Worm (Caenorhabditis elegans) whole organism, early embryonic: ENCODE measurements around the gene dhhc-5.

ENCODE experiments used
- B0310.2 ChIP-seq: sonication (generic microtip); optimal IDR thresholded peaks from 2 replicates; lab custom pipeline; 2016; ENCODE audit warnings: mild to moderate bottlenecking, missing genetic modification characterization, missing compliant biosample characterization
- F13C5.2 ChIP-seq: sonication (generic microtip); optimal IDR thresholded peaks from 2 replicates; lab custom pipeline; 2017; ENCODE audit warnings: mild to moderate bottlenecking, missing genetic modification characterization, inconsistent platforms, missing compliant biosample characterization
- aly-1 ChIP-seq: sonication (generic microtip); optimal IDR thresholded peaks from 2 replicates; lab custom pipeline; 2016; ENCODE audit warnings: missing genetic modification characterization, missing compliant biosample characterization
- ama-1 ChIP-seq: fragments of 150-350 bp; optimal IDR thresholded peaks from 2 replicates; lab custom pipeline; 2014
- ceh-36 ChIP-seq: sonication (generic microtip); optimal IDR thresholded peaks from 2 replicates; lab custom pipeline; 2016; ENCODE audit warnings: missing genetic modification characterization, inconsistent platforms, missing compliant biosample characterization
- ets-7 ChIP-seq: sonication (generic microtip); optimal IDR thresholded peaks from 2 replicates; lab custom pipeline; 2016; ENCODE audit warnings: missing genotype, missing genetic modification characterization, missing compliant biosample characterization
- flt-1 ChIP-seq: fragments of 200-800 bp; sonication (Bioruptor generic); IDR thresholded peaks from 2 replicates; pipeline ENCODE4 v1.3.6; 2022; ENCODE audit warnings: missing genetic modification characterization, missing compliant biosample characterization
- hmbx-1 ChIP-seq: sonication (generic microtip); optimal IDR thresholded peaks from 2 replicates; lab custom pipeline; 2016; ENCODE audit warnings: mild to moderate bottlenecking, missing genetic modification characterization, missing compliant biosample characterization
- hmg-4 ChIP-seq: fragments of 200-800 bp; sonication (Bioruptor generic); optimal IDR thresholded peaks from 2 replicates; lab custom pipeline; 2018; ENCODE audit warnings: mild to moderate bottlenecking, missing genetic modification characterization, missing compliant biosample characterization
- pes-1 ChIP-seq: fragments of 200-800 bp; sonication (Bioruptor generic); IDR thresholded peaks from 2 replicates; pipeline ENCODE4 v1.3.6; 2022; ENCODE audit warnings: missing genetic modification reagents, missing genetic modification characterization, missing compliant biosample characterization
- scrt-1 ChIP-seq: fragments of 200-800 bp; sonication (Bioruptor generic); IDR thresholded peaks from 2 replicates; pipeline ENCODE4 v1.3.6; 2022; ENCODE audit warnings: missing genetic modification characterization, missing compliant biosample characterization
- tbx-11 ChIP-seq: fragments of 200-800 bp; sonication (Bioruptor generic); IDR thresholded peaks from 2 replicates; pipeline ENCODE4 v1.3.6; 2022; ENCODE audit warnings: missing genetic modification characterization, missing compliant biosample characterization
- tbx-37 ChIP-seq: fragments of 200-800 bp; sonication (Bioruptor generic); conservative IDR thresholded peaks from 2 replicates; pipeline ENCODE4 v1.3.6; 2022; ENCODE audit warnings: missing genetic modification reagents, missing genetic modification characterization, missing compliant biosample characterization

DNA sequence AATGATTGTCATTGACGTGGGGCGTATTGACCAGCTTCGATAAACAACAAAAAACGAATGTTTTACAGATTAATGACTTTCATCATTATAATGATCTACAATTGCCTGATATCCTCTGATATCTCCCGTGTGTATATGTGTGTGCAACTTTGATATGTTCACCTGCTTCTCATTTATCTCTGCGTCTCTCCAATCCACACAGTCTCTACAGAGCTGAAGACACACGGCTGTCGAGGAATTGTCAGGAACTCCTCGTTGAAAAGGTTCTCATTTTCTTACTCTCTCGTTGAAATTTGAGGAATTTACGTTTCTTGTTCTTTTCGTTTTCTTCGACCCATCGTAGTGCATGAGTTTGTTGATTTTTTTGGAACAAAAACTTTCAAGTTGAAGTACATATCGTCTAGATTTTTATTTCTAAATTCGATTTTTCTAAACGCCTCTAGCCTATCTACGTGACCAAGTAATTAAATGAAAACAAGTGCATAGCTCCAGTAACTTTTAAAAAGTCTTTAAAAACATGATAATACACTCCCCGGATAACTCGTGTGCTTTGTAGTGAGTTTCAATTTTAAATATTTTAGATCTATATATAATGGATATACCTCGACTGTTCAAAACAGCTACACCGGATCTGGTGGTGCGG is 28.4 kb downstream of the dhhc-5 start, which contains the start of gene ten-1:
- TF ChIP-seq tbx-37 (GFP tag; lab: Robert Waterston, UW) (no peak), hmg-4 (GFP tag; lab: Kevin White, UChicago) (no peak), ets-7 (tag; lab: Kevin White, UChicago) (no peak), tbx-11 (GFP tag; lab: Robert Waterston, UW) (no peak), scrt-1 (no peak), pes-1 (GFP tag; lab: Robert Waterston, UW) (no peak), F13C5.2 (no peak), ama-1 (no peak), hmbx-1 (tag; lab: Kevin White, UChicago) (no peak), B0310.2 (tag; lab: Kevin White, UChicago) (no peak), ceh-36 (no peak), aly-1 (tag; lab: Kevin White, UChicago) (no peak), flt-1 (GFP tag; lab: Robert Waterston, UW) (no peak)
